Worm (Caenorhabditis elegans) whole organism, early embryonic: ENCODE data around the gene vap-1.

Experiments
- ama-1 ChIP-seq: fragments of 150-350 bp; optimal IDR thresholded peaks from 2 replicates; lab custom pipeline; 2014
- pes-1 ChIP-seq: fragments of 200-800 bp; sonication (Bioruptor generic); IDR thresholded peaks from 2 replicates; pipeline ENCODE4 v1.3.6; 2022; ENCODE audit warnings: missing genetic modification reagents, missing genetic modification characterization, missing compliant biosample characterization

DNA sequence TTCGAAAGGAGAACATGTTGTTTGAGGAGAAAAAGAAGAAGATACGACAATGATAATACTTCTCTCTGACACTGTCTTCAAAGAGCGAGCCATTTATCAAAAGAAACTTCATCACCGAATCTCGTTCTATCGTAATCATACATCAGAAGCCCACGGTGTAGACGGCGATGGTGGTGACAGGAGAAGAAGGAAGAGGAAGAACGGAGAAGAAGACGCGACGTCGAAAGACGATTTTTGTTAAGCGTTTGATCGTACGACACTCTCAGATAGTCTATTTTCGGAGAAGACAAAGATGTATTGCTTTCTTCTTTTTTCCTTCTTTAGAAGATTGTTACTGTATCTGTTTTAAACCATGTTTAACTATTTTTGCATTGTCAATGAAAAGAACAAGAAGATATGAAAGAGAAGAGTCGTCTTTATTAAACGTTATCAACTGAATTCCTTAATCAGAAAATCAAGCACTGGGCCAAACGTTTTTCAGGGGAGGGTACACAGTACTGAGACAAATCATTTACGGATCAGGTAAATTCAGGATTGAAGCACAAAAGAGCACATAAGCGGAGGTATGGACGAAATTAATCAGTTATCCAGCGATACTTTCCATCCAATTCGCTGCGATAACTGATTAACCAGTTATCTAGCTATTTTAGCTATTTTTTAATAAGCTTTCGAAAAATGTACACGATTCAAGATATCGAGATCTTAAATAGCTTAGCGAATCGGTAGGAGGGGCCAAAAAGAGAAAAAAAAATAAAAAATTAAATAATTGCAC is 23.6 kb upstream of the vap-1 start:
- TF ChIP-seq pes-1 (no peak), ama-1 (lab: Kevin White, UChicago) (no peak)
